Fruit fly (Drosophila melanogaster) whole organism, wandering third instar larva: Measurements from ENCODE around the gene CG4020.
"Not testable (repeated sequence)": the region's sequence is repeated elsewhere in the genome, so short reads cannot be mapped to it uniquely, and the experiment has no call there.

Experiments
- CG9705 ChIP-seq: fragments of 200-800 bp; sonication (Bioruptor generic); optimal IDR thresholded peaks from 2 replicates; lab custom pipeline; 2018; ENCODE audit warnings: missing biosample characterization, mild to moderate bottlenecking, missing genetic modification characterization
- Hr78 ChIP-seq: fragments of >200 bp; optimal IDR thresholded peaks from 2 replicates; lab custom pipeline; 2017; ENCODE audit warnings: missing biosample characterization, missing genetic modification characterization
- Jra ChIP-seq: sonication (Bioruptor generic); optimal IDR thresholded peaks from 2 replicates; lab custom pipeline; 2016; ENCODE audit warnings: missing biosample characterization, missing genetic modification characterization
- Myc ChIP-seq: fragments of >200 bp; optimal IDR thresholded peaks from 2 replicates; lab custom pipeline; 2017
- OdsH ChIP-seq: fragments of 200-800 bp; sonication (Bioruptor generic); optimal IDR thresholded peaks from 2 replicates; lab custom pipeline; 2016; ENCODE audit warnings: missing biosample characterization, mild to moderate bottlenecking, missing genetic modification characterization
- Rel ChIP-seq, 2 experiments: fragments of 200-800 bp; sonication (Bioruptor generic) in 1 of 2; optimal IDR thresholded peaks; 2 replicates in 1 of 2; 3 replicates in 1 of 2; lab custom pipeline; 2016 to 2019; ENCODE audit warnings: mild to moderate bottlenecking in 2 of 2, missing biosample characterization in 2 of 2, missing genetic modification characterization in 2 of 2, moderate library complexity in 1 of 2
- Vsx2 ChIP-seq: fragments of 200-300, 225-300 bp; sonication (Bioruptor generic); optimal IDR thresholded peaks from 2 replicates; lab custom pipeline; 2018; ENCODE audit warnings: missing biosample characterization, missing genetic modification characterization; ENCODE audit not compliant: partially characterized antibody
- br ChIP-seq: fragments of 200-800 bp; sonication (Bioruptor generic); optimal IDR thresholded peaks from 2 replicates; lab custom pipeline; 2016; ENCODE audit warnings: missing biosample characterization, missing genetic modification characterization
- foxo ChIP-seq, 2 experiments: fragments of 200-800 bp; sonication (Bioruptor generic); optimal IDR thresholded peaks; 2 replicates in 1 of 2; 3 replicates in 1 of 2; lab custom pipeline; 2016 to 2017; ENCODE audit warnings: missing biosample characterization in 2 of 2, missing genetic modification characterization in 2 of 2
- h ChIP-seq: fragments of 200-800 bp; sonication (Bioruptor generic); optimal IDR thresholded peaks from 3 replicates; lab custom pipeline; 2016; ENCODE audit warnings: missing biosample characterization, mild to moderate bottlenecking, missing genetic modification characterization
- pan ChIP-seq: fragments of >200 bp; optimal IDR thresholded peaks from 2 replicates; lab custom pipeline; 2017
- rgr ChIP-seq: fragments of 200-800 bp; sonication (Bioruptor generic); optimal IDR thresholded peaks from 3 replicates; lab custom pipeline; 2016; ENCODE audit warnings: missing biosample characterization, mild to moderate bottlenecking, missing genetic modification characterization
- usp ChIP-seq: fragments of >200 bp; optimal IDR thresholded peaks from 2 replicates; lab custom pipeline; 2017; ENCODE audit warnings: missing biosample characterization, missing genetic modification characterization
- woc ChIP-seq: sonication (Bioruptor generic); optimal IDR thresholded peaks from 2 replicates; lab custom pipeline; 2016; ENCODE audit warnings: missing biosample characterization, mild to moderate bottlenecking, missing genetic modification characterization

DNA sequence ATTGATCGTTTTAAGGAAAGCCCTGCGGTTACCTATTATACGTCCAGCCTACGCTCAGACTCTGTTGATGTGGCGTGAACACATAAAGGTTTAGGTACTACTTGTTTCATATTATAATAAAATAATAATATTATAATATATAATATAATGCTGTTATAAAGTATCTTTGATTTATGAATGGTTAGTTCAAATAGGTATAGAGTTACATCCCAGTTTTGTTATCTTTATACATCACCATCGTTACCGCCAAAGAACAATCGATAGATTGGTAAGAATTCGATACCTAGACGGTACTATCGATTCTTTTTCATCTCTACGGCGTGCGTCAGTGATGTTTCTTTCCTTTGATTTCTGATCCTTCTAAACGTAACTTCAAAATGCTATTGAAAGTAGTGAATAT, 36.8 kb downstream of the CG4020 start, which contains the start of gene CG12728:
- not testable (repeated sequence) for TF ChIP-seq Jra; Myc; h (GFP tag; lab: Kevin White, UChicago); CG9705; Vsx2; rgr (GFP tag; lab: Kevin White, UChicago); usp (GFP tag; lab: Kevin White, UChicago); woc (GFP tag; lab: Kevin White, UChicago); br (GFP tag; lab: Kevin White, UChicago); foxo (GFP tag; optimal IDR thresholded peaks at IDR 0.05; lab: Kevin White, UChicago); Rel (GFP tag; optimal IDR thresholded peaks at IDR 0.05; lab: Kevin White, UChicago); Rel (tag; optimal IDR thresholded peaks at IDR 0.05; lab: Kevin White, UChicago); pan (lab: Kevin White, UChicago); Hr78 (GFP tag; lab: Kevin White, UChicago); OdsH
